Worm (Caenorhabditis elegans): ENCODE measurements around the gene nuo-5.

ce11 chrV:2666600-2666999, 32.2 kb upstream of the nuo-5 start, which contains the start of gene W02G9.4:
- TF ChIP-seq ceh-43 (GFP tag; optimal IDR thresholded peaks at IDR 0.05) (no peak), bed-3 (GFP tag; optimal IDR thresholded peaks at IDR 0.05) (no peak), nhr-12 (tag; optimal IDR thresholded peaks at IDR 0.05) (no peak), unc-62 (GFP tag; optimal IDR thresholded peaks at IDR 0.05) (no peak), lin-13 (tag; optimal IDR thresholded peaks at IDR 0.05) (no peak), pha-4 (tag; optimal IDR thresholded peaks at IDR 0.05) (no peak), mab-5 (tag; optimal IDR thresholded peaks at IDR 0.05) (no peak), elt-1 (tag; optimal IDR thresholded peaks at IDR 0.05; ENCODE audit: borderline replicate concordance, insufficient read depth) (no peak), blmp-1 (tag; optimal IDR thresholded peaks at IDR 0.05) (no peak), elt-3 (tag; optimal IDR thresholded peaks at IDR 0.05) (no peak), lin-32 (GFP tag; optimal IDR thresholded peaks at IDR 0.05) (no peak), cnd-1 (tag; optimal IDR thresholded peaks at IDR 0.05) (no peak), lsy-2 (tag; optimal IDR thresholded peaks at IDR 0.05) (no peak)
